Fruit fly (Drosophila melanogaster) whole organism, pupa: Measurements from ENCODE around the gene CG5727.
A peak's percentile ranks its signal among the peaks of the same experiment; 100 is the strongest.

Source experiments
- CG10348 ChIP-seq: fragments of 200-800 bp; sonication (Bioruptor generic); IDR thresholded peaks from 2 replicates; pipeline ENCODE4 v1.3.6; 2022; ENCODE audit warnings: missing biosample characterization, missing genetic modification characterization
- CG12605 ChIP-seq: fragments of 200-800 bp; sonication (Bioruptor generic); IDR thresholded peaks from 2 replicates; pipeline ENCODE4 v1.3.6; 2022; ENCODE audit warnings: missing biosample characterization, missing genetic modification characterization
- CG13204 ChIP-seq: fragments of 200-800 bp; sonication (Bioruptor generic); optimal IDR thresholded peaks from 2 replicates; lab custom pipeline; 2018; ENCODE audit warnings: missing biosample characterization, mild to moderate bottlenecking, missing genetic modification characterization, moderate library complexity
- CG14655 ChIP-seq: fragments of 200-800 bp; sonication (Bioruptor generic); optimal IDR thresholded peaks from 3 replicates; lab custom pipeline; 2017; ENCODE audit warnings: mild to moderate bottlenecking, missing biosample characterization, missing genetic modification reagents, missing genetic modification characterization
- CG15710 ChIP-seq: fragments of 200-800 bp; sonication (Bioruptor generic); optimal IDR thresholded peaks from 2 replicates; lab custom pipeline; 2018; ENCODE audit warnings: missing biosample characterization, mild to moderate bottlenecking, missing genetic modification characterization, moderate library complexity
- CG17806 ChIP-seq: fragments of 200-800 bp; sonication (Bioruptor generic); optimal IDR thresholded peaks from 2 replicates; lab custom pipeline; 2018; ENCODE audit warnings: missing biosample characterization, mild to moderate bottlenecking, missing genetic modification characterization, moderate library complexity
- CG32121 ChIP-seq: fragments of 200-800 bp; sonication (Bioruptor generic); IDR thresholded peaks from 2 replicates; pipeline ENCODE4 v1.3.6; 2022; ENCODE audit warnings: missing biosample characterization, missing genetic modification characterization
- CG34367 ChIP-seq: fragments of 200-800 bp; sonication (Bioruptor generic); optimal IDR thresholded peaks from 2 replicates; lab custom pipeline; 2018; ENCODE audit warnings: missing biosample characterization, mild to moderate bottlenecking, missing genetic modification characterization
- CG4496 ChIP-seq: fragments of 200-800 bp; sonication (Bioruptor generic); IDR thresholded peaks from 3 replicates; pipeline ENCODE4 v1.3.6; 2022; ENCODE audit warnings: missing biosample characterization, missing genetic modification characterization
- CG8159 ChIP-seq: fragments of 200-800 bp; sonication (Bioruptor generic); optimal IDR thresholded peaks from 3 replicates; lab custom pipeline; 2018; ENCODE audit warnings: missing biosample characterization, mild to moderate bottlenecking, missing genetic modification characterization, moderate library complexity
- CG8301 ChIP-seq: fragments of 200-800 bp; sonication (Bioruptor generic); optimal IDR thresholded peaks from 2 replicates; lab custom pipeline; 2018; ENCODE audit warnings: missing biosample characterization, mild to moderate bottlenecking, missing genetic modification characterization
- CG9948 ChIP-seq: fragments of 200-800 bp; sonication (Bioruptor generic); optimal IDR thresholded peaks from 2 replicates; lab custom pipeline; 2018; ENCODE audit warnings: missing biosample characterization, mild to moderate bottlenecking, missing genetic modification characterization, moderate library complexity
- D1 ChIP-seq: fragments of 200-800 bp; sonication (Bioruptor generic); optimal IDR thresholded peaks from 2 replicates; lab custom pipeline; 2018; ENCODE audit warnings: missing biosample characterization, mild to moderate bottlenecking, missing genetic modification characterization, moderate library complexity
- EcR ChIP-seq: fragments of 200-800 bp; sonication (Bioruptor generic); optimal IDR thresholded peaks from 3 replicates; lab custom pipeline; 2019; ENCODE audit warnings: missing biosample characterization, missing genetic modification characterization, mild to moderate bottlenecking, moderate library complexity, missing genetic modification reagents
- Ets98B ChIP-seq: fragments of 200-800 bp; sonication (Bioruptor generic); IDR thresholded peaks from 2 replicates; pipeline ENCODE4 v1.3.6; 2022; ENCODE audit warnings: missing biosample characterization, missing genetic modification characterization
- Pif1A ChIP-seq: fragments of 200-800 bp; sonication (Bioruptor generic); optimal IDR thresholded peaks from 3 replicates; lab custom pipeline; 2016; ENCODE audit warnings: missing biosample characterization, missing genetic modification characterization
- Pif1B ChIP-seq: fragments of 200-800 bp; sonication (Bioruptor generic); optimal IDR thresholded peaks from 3 replicates; lab custom pipeline; 2016; ENCODE audit warnings: missing biosample characterization, missing genetic modification characterization
- Snoo ChIP-seq: fragments of 200-800 bp; sonication (Bioruptor generic); optimal IDR thresholded peaks from 3 replicates; lab custom pipeline; 2017; ENCODE audit warnings: missing biosample characterization, mild to moderate bottlenecking, missing genetic modification characterization, inconsistent platforms
- fd96Ca ChIP-seq: fragments of 200-800 bp; sonication (Bioruptor generic); IDR thresholded peaks from 3 replicates; pipeline ENCODE4 v1.3.6; 2022; ENCODE audit warnings: missing biosample characterization, missing genetic modification characterization
- gl ChIP-seq: fragments of 200-800 bp; sonication (Bioruptor generic); optimal IDR thresholded peaks from 2 replicates; lab custom pipeline; 2018; ENCODE audit warnings: missing biosample characterization, mild to moderate bottlenecking, missing genetic modification characterization
- rn ChIP-seq: fragments of 200-800 bp; sonication (Bioruptor generic); IDR thresholded peaks from 2 replicates; pipeline ENCODE4 v1.3.6; 2022; ENCODE audit warnings: missing biosample characterization, missing genetic modification characterization

The CG5727 gene

DNA sequence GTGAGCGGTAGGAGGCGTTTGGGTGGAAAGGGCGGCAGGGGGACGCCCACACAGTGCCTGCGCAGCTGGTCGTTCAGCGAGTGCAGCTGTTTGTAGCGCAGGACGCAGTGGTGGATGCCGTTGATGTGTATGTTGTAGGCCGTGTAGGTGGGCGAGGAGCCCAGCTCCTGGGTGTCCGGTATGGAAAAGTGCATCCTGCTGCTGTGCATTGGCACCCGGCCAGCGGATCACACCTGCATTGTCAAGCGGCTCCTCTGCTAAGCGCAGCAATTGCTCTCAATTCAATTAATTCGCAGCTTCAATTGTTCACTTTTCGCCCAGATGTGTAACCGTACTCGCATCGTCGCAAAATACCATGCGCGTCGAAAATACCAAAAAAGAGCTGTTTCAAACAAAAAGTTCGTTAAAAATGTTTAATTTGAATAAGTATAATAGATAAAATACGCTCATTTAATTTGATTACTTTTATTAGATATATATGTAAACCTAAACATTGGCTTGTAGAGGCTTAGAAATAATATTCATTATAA lies 3.8 kb downstream of the CG5727 start, which contains the start of gene Snx17:
Snx17 (minus strand) TSS at position 329 of the 530 bp plus-strand sequence.
- TF ChIP-seq CG15710: no peak

DNA sequence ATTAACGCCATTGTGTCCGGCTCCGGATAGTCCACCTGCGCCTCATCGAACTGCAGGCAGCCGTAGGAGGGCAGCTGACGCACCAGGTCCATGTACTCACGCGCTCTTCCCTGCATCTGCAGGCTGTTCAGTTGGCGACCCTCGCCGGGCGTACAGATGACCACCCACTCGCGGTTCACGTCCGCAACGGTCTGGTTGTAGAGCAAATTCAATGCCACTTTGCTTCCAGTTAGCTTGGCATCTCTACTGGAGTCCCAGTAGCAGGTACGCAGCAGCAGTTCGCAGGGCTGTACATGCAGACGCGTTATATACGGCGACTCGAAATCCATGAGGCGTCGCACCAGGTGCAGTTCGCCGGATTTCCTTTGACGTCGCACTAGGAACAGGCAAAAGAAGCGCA lies 4.5 kb downstream of the CG5727 start:
- TF ChIP-seq gl (tag; lab: Kevin White, UChicago): no peak
- no peak for TF ChIP-seq CG14655
- TF ChIP-seq CG13204 (GFP tag; lab: Kevin White, UChicago): no peak
- TF ChIP-seq CG8301: no peak
- TF ChIP-seq CG4496 (GFP tag; lab: Robert Waterston, UW): no peak
- no peak for TF ChIP-seq CG9948 (tag; lab: Kevin White, UChicago)
- TF ChIP-seq Ets98B (GFP tag; lab: Robert Waterston, UW): no peak
- no peak for TF ChIP-seq CG15710
- no peak for TF ChIP-seq CG32121
- no peak for TF ChIP-seq D1 (tag; lab: Kevin White, UChicago)
- no peak for TF ChIP-seq CG8159 (tag; lab: Kevin White, UChicago)
- TF ChIP-seq CG10348 (GFP tag; lab: Robert Waterston, UW): no peak
- no peak for TF ChIP-seq Pif1B
- TF ChIP-seq Pif1A: no peak
- no peak for TF ChIP-seq rn (GFP tag; lab: Robert Waterston, UW)
- no peak for TF ChIP-seq fd96Ca (GFP tag; lab: Robert Waterston, UW)
- no peak for TF ChIP-seq CG17806 (tag; lab: Kevin White, UChicago)
- no peak for TF ChIP-seq Snoo (tag; lab: Kevin White, UChicago)
- no peak for TF ChIP-seq CG12605 (GFP tag; lab: Robert Waterston, UW)
- no peak for TF ChIP-seq CG34367

DNA sequence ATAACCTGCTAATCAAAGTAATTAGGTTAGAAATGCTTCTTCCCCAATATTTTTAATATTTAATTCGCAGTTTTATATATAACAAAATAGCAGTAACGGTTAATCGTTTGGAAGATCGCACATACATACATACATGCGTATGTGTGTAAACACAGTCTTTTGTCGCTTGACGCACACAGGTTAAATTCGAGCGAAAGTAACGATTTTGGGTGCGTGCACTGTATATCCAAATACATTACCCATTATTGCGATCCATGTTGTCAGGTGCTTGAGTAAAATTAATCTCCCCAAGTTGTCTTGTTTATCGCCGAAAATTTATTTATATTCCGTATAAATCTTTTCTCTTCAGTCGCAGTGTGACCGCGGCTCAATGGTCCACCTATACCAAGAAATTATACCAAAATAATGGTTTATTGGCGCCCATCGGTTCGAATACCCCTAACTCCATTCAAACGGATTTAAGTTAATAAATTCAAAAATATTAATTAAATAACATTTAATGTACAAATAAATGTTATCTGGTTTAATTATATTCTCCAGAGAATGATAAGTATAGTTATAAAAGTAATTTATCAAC lies 6.5 kb downstream of the CG5727 start, which contains the start of gene CG34159:
CG34159 (minus strand) TSS at position 385 of the 577 bp plus-strand sequence.
- TF ChIP-seq Snoo (tag; lab: Kevin White, UChicago): no peak
- TF ChIP-seq CG8159 (tag; lab: Kevin White, UChicago): no peak
- TF ChIP-seq gl (tag; lab: Kevin White, UChicago): no peak
- TF ChIP-seq CG8301: no peak
- no peak for TF ChIP-seq Pif1A
- TF ChIP-seq CG9948 (tag; lab: Kevin White, UChicago): no peak
- no peak for TF ChIP-seq fd96Ca (GFP tag; lab: Robert Waterston, UW)
- TF ChIP-seq CG32121: no peak
- TF ChIP-seq CG4496 (GFP tag; lab: Robert Waterston, UW): no peak
- TF ChIP-seq CG14655: no peak
- TF ChIP-seq CG13204 (GFP tag; lab: Kevin White, UChicago): no peak
- no peak for TF ChIP-seq D1 (tag; lab: Kevin White, UChicago)
- TF ChIP-seq CG10348 (GFP tag; lab: Robert Waterston, UW): no peak
- no peak for TF ChIP-seq Ets98B (GFP tag; lab: Robert Waterston, UW)
- TF ChIP-seq rn (GFP tag; lab: Robert Waterston, UW): no peak
- no peak for TF ChIP-seq CG17806 (tag; lab: Kevin White, UChicago)
- no peak for TF ChIP-seq CG12605 (GFP tag; lab: Robert Waterston, UW)
- TF ChIP-seq, all 21 proteins: peak for 0

DNA sequence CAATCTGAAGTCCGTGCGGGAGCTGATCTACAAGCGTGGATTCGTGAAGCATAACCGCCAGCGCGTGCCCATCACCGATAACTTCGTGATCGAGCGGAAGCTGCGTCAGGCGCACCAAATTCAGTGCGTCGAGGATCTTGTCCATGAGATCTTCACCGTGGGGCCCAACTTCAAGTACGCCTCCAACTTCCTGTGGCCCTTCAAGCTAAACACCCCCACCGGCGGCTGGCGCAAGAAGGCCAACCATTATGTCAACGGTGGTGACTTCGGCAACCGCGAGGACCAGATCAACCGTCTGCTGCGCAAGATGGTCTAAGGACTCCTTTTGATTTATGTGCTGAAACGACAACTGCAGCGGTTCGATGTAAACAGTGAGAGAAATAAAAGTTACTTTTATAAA lies 8.7 kb downstream of the CG5727 start:
- 0 out of 3 replicates have a peak, but pooled peaks have one; percentile 37 for TF ChIP-seq CG4496 (GFP tag; lab: Robert Waterston, UW)
- TF ChIP-seq Snoo (tag; lab: Kevin White, UChicago): no peak
- TF ChIP-seq, all 21 proteins: peak for 1

DNA sequence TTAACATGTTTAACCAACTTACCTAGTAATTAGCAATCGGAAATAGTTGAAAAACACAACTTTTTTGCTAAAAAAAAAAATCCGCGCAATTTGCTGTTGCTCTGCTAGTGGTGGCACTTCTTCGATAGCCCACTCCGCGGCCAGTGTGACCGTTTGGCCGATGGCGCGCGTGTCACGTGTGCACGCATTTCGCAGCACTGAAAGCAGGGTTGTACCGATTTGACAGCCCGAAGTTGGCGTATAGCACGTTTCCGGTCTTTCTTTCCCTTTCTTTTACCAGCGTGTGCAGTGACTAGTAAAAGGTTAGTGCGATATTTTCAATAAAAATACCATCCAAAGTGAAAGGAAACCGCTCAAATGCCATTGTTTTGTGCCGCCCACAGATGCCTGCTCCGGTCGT lies 9.6 kb downstream of the CG5727 start, which contains the start of the genes Ripalpha and RpL7:
Ripalpha (minus strand) TSS at position 128 of the 400 bp plus-strand sequence.
RpL7 (plus strand) TSS at position 158 of the 400 bp plus-strand sequence.
- TF ChIP-seq Ets98B (GFP tag; lab: Robert Waterston, UW) (peak; percentile 91), CG14655 (no peak), CG13204 (GFP tag; lab: Kevin White, UChicago) (no peak), EcR (no peak), CG15710 (peak; percentile 80), Pif1B (peak; percentile 76), gl (tag; lab: Kevin White, UChicago) (peak; percentile 81), Pif1A (peak; percentile 89), rn (GFP tag; lab: Robert Waterston, UW) (peak; percentile 85), CG10348 (GFP tag; lab: Robert Waterston, UW) (no peak), CG8159 (tag; lab: Kevin White, UChicago) (peak; percentile 68), CG9948 (tag; lab: Kevin White, UChicago) (peak; percentile 43), fd96Ca (GFP tag; lab: Robert Waterston, UW) (no peak), CG8301 (peak; percentile 61), CG34367 (peak; percentile 89), Snoo (tag; lab: Kevin White, UChicago) (peak; percentile 95), CG17806 (tag; lab: Kevin White, UChicago) (peak; percentile 57), CG4496 (GFP tag; lab: Robert Waterston, UW) (peak; percentile 97), CG12605 (GFP tag; lab: Robert Waterston, UW) (peak; percentile 88), D1 (tag; lab: Kevin White, UChicago) (no peak), CG32121 (peak; percentile 77)

DNA sequence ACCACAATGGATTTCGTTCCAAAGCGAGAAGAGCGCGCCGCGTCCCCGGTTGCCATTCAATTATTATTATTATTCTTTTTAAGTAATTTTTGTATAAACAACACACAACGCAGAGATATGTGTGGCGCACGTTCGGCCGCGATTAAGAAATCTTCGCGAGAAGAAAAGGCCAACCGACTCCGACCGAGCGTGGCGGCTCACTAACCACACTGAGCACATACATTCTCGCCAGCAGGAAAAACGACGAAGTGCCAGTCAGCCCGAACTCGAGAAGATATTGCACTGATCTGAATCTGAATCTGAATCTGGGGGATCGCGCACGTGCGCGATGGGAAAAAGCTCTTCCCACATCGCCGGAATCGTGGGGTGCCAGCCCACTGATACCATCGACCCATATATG lies 11.6 kb downstream of the CG5727 start, which contains the start of gene Sur:
Sur (minus strand) TSS at position 207 of the 400 bp plus-strand sequence.
- TF ChIP-seq gl (tag; lab: Kevin White, UChicago): no peak
- TF ChIP-seq CG13204 (GFP tag; lab: Kevin White, UChicago): no peak
- no peak for TF ChIP-seq CG17806 (tag; lab: Kevin White, UChicago)
- no peak for TF ChIP-seq CG4496 (GFP tag; lab: Robert Waterston, UW)
- no peak; the same call in 2 of the 3 replicates for TF ChIP-seq fd96Ca (GFP tag; lab: Robert Waterston, UW)
- no peak for TF ChIP-seq EcR
- no peak for TF ChIP-seq CG14655
- TF ChIP-seq CG10348 (GFP tag; lab: Robert Waterston, UW): no peak
- no peak for TF ChIP-seq rn (GFP tag; lab: Robert Waterston, UW)
- TF ChIP-seq CG32121: no peak
- no peak for TF ChIP-seq CG15710
- TF ChIP-seq Pif1B: no peak
- TF ChIP-seq D1 (tag; lab: Kevin White, UChicago): no peak
- TF ChIP-seq CG8159 (tag; lab: Kevin White, UChicago): no peak
- no peak for TF ChIP-seq CG8301
- no peak for TF ChIP-seq Ets98B (GFP tag; lab: Robert Waterston, UW)
